Worm (Caenorhabditis elegans): Measurements from ENCODE around the gene C04G6.4.

DNA sequence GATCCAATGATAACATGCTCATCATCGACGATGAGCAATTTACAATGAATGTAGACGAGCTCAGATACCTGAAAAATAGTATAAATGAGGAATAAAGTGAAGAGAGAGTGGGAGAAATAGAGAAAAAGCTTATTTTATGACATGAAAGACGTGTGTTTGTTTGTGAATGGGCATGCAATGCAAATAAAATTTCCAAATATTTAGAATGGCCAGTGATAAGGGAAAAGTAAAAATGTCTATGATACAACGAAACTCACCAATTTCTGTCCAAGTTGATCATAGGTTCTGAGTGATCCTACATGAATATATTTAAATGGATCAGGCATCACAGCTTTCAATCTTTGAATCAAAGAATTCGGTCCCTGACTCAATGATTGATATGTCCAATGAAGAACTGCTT is 2.9 kb upstream of the C04G6.4 start:
- no peak for TF ChIP-seq sea-1 (GFP tag; conservative IDR thresholded peaks at IDR 0.05)
- no peak for TF ChIP-seq hmbx-1 (tag; optimal IDR thresholded peaks at IDR 0.05)
- no peak for TF ChIP-seq scrt-1 (GFP tag; IDR thresholded peaks at IDR 0.05)
- no peak for TF ChIP-seq aly-1 (tag; optimal IDR thresholded peaks at IDR 0.05)
- TF ChIP-seq tbx-11 (GFP tag; IDR thresholded peaks at IDR 0.05) = no peak
- no peak for TF ChIP-seq ama-1 (optimal IDR thresholded peaks at IDR 0.05)
- no peak for TF ChIP-seq ets-7 (tag; optimal IDR thresholded peaks at IDR 0.05)
- TF ChIP-seq flt-1 (GFP tag; IDR thresholded peaks at IDR 0.05) = no peak
- TF ChIP-seq hmg-4 (GFP tag; optimal IDR thresholded peaks at IDR 0.05) = no peak
- no peak for TF ChIP-seq B0310.2 (tag; optimal IDR thresholded peaks at IDR 0.05)
- no peak for TF ChIP-seq F13C5.2 (tag; optimal IDR thresholded peaks at IDR 0.05)
- no peak for TF ChIP-seq pes-1 (GFP tag; IDR thresholded peaks at IDR 0.05)
- TF ChIP-seq tbx-37 (GFP tag; conservative IDR thresholded peaks at IDR 0.05) = no peak
- no peak for TF ChIP-seq hnd-1 (tag; optimal IDR thresholded peaks at IDR 0.05)

Measured in whole organism, early embryonic.